Worm (Caenorhabditis elegans) whole organism, early embryonic: Measurements from ENCODE around the gene K10D2.8.

ENCODE experiments used
- aly-1 ChIP-seq: sonication (generic microtip); optimal IDR thresholded peaks from 2 replicates; lab custom pipeline; 2016; ENCODE audit warnings: missing genetic modification characterization, missing compliant biosample characterization
- ama-1 ChIP-seq: fragments of 150-350 bp; optimal IDR thresholded peaks from 2 replicates; lab custom pipeline; 2014
- flt-1 ChIP-seq: fragments of 200-800 bp; sonication (Bioruptor generic); IDR thresholded peaks from 2 replicates; pipeline ENCODE4 v1.3.6; 2022; ENCODE audit warnings: missing genetic modification characterization, missing compliant biosample characterization
- hmg-4 ChIP-seq: fragments of 200-800 bp; sonication (Bioruptor generic); optimal IDR thresholded peaks from 2 replicates; lab custom pipeline; 2018; ENCODE audit warnings: mild to moderate bottlenecking, missing genetic modification characterization, missing compliant biosample characterization
- hnd-1 ChIP-seq: sonication (generic microtip); optimal IDR thresholded peaks from 2 replicates; lab custom pipeline; 2016; ENCODE audit warnings: missing genetic modification characterization, missing compliant biosample characterization
- pes-1 ChIP-seq: fragments of 200-800 bp; sonication (Bioruptor generic); IDR thresholded peaks from 2 replicates; pipeline ENCODE4 v1.3.6; 2022; ENCODE audit warnings: missing genetic modification reagents, missing genetic modification characterization, missing compliant biosample characterization
- sea-1 ChIP-seq: fragments of 200-800 bp; sonication (Bioruptor generic); conservative IDR thresholded peaks from 2 replicates; pipeline ENCODE4 v1.3.6; 2022; ENCODE audit warnings: missing genetic modification characterization, missing compliant biosample characterization
- tbx-11 ChIP-seq: fragments of 200-800 bp; sonication (Bioruptor generic); IDR thresholded peaks from 2 replicates; pipeline ENCODE4 v1.3.6; 2022; ENCODE audit warnings: missing genetic modification characterization, missing compliant biosample characterization

DNA sequence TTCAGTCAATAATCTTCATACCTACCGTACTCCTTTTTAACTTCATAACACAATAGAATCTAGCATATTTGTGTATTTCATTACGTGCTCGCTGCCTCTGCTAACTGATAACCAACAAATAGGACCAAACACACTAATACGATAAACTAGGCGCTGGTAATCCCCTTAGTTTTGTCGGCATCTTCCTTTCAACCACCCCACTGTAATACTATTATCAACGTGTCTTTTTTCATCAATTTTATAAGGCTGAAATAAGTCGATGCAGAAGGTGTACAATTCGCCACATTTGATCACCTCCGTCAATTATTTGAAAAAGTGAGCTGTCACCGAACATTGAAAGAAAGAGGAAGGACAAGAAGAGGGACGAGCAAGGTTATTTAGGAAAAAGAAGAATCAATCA, 41.1 kb upstream of the K10D2.8 start:
- TF ChIP-seq sea-1 (GFP tag; lab: Robert Waterston, UW) (no peak), pes-1 (no peak), tbx-11 (no peak), flt-1 (GFP tag; lab: Robert Waterston, UW) (no peak), hnd-1 (tag; lab: Kevin White, UChicago) (no peak), aly-1 (no peak), ama-1 (no peak), hmg-4 (no peak)
